Fruit fly (Drosophila melanogaster) whole organism, embryonic: Measurements from ENCODE around the gene Drice.

Source experiments
- BEAF-32 ChIP-seq: fragments of 200-800 bp; sonication (Bioruptor generic); optimal IDR thresholded peaks from 3 replicates; lab custom pipeline; 2017; ENCODE audit warnings: missing biosample characterization, missing genetic modification characterization, mild to moderate bottlenecking, moderate library complexity, missing genetic modification reagents
- Bgb ChIP-seq: fragments of 200-800 bp; sonication (Bioruptor generic); IDR thresholded peaks from 2 replicates; pipeline ENCODE4 v1.3.6; 2022; ENCODE audit warnings: missing biosample characterization, missing genetic modification characterization; ENCODE audit not compliant: partially characterized antibody
- CG11696 ChIP-seq: fragments of 200-800 bp; sonication (Bioruptor generic); IDR thresholded peaks from 2 replicates; pipeline ENCODE4 v1.3.6; 2022; ENCODE audit warnings: missing biosample characterization, missing genetic modification characterization
- CG17328 ChIP-seq: fragments of 200-800 bp; sonication (Bioruptor generic); IDR thresholded peaks from 2 replicates; pipeline ENCODE4 v1.3.6; 2022; ENCODE audit warnings: missing biosample characterization, missing genetic modification characterization
- Drgx ChIP-seq: fragments of 200-800 bp; sonication (Bioruptor generic); IDR thresholded peaks from 2 replicates; pipeline ENCODE4 v1.3.6; 2022; ENCODE audit warnings: missing biosample characterization, missing genetic modification characterization
- Ptx1 ChIP-seq: fragments of 200-800 bp; sonication (Bioruptor generic); IDR thresholded peaks from 2 replicates; pipeline ENCODE4 v1.3.6; 2022; ENCODE audit warnings: missing biosample characterization, missing genetic modification characterization
- Sin3A ChIP-seq: fragments of >200 bp; optimal IDR thresholded peaks from 2 replicates; lab custom pipeline; 2018
- ap ChIP-seq: fragments of 200-800 bp; sonication (Bioruptor generic); IDR thresholded peaks from 2 replicates; pipeline ENCODE4 v1.3.6; 2022; ENCODE audit warnings: missing biosample characterization, missing genetic modification characterization
- az2 ChIP-seq: fragments of 200-800 bp; sonication (Bioruptor generic); optimal IDR thresholded peaks from 3 replicates; lab custom pipeline; 2016; ENCODE audit warnings: missing biosample characterization, missing genetic modification characterization
- chif ChIP-seq, 2 experiments: fragments of 200-800 bp; sonication (Bioruptor generic); optimal IDR thresholded peaks; 3 replicates each; lab custom pipeline; 2016; ENCODE audit warnings: missing biosample characterization in 2 of 2, missing genetic modification characterization in 2 of 2
- dati ChIP-seq: fragments of 200-800 bp; sonication (Bioruptor generic); IDR thresholded peaks from 2 replicates; pipeline ENCODE4 v1.3.6; 2022; ENCODE audit warnings: missing biosample characterization, missing genetic modification characterization
- dmrt11E ChIP-seq: fragments of 200-800 bp; sonication (Bioruptor generic); optimal IDR thresholded peaks from 3 replicates; lab custom pipeline; 2018; ENCODE audit warnings: missing biosample characterization, mild to moderate bottlenecking, missing genetic modification characterization, moderate library complexity
- dysf ChIP-seq: fragments of 200-800 bp; sonication (Bioruptor generic); IDR thresholded peaks from 3 replicates; pipeline ENCODE4 v1.3.6; 2022; ENCODE audit warnings: missing biosample characterization, missing genetic modification characterization
- esg ChIP-seq: fragments of 200-800 bp; sonication (Bioruptor generic); conservative IDR thresholded peaks from 2 replicates; pipeline ENCODE4 v1.3.6; 2022; ENCODE audit warnings: missing biosample characterization, missing genetic modification characterization
- ind ChIP-seq: fragments of 200-800 bp; sonication (Bioruptor generic); optimal IDR thresholded peaks from 3 replicates; lab custom pipeline; 2016; ENCODE audit warnings: missing biosample characterization, missing genetic modification characterization
- pan ChIP-seq, 4 experiments: fragments of >200 bp in 3 of 4; fragments of 200-800 bp in 1 of 4; sonication (Bioruptor generic) in 1 of 4; optimal IDR thresholded peaks in 3 of 4; IDR thresholded peaks in 1 of 4; 2 replicates each; pipeline versions ENCODE4 v1.3.6 to Lab custom; 2017 to 2022; ENCODE audit warnings: missing biosample characterization in 2 of 4, missing genetic modification characterization in 2 of 4, mixed read lengths in 1 of 4
- pnt ChIP-seq: fragments of 200-800 bp; sonication (Bioruptor generic); optimal IDR thresholded peaks from 3 replicates; lab custom pipeline; 2016; ENCODE audit warnings: missing biosample characterization, missing genetic modification characterization
- prd ChIP-seq, 3 experiments: fragments of >200 bp in 2 of 3; fragments of 200-800 bp in 1 of 3; sonication (Bioruptor generic) in 1 of 3; optimal IDR thresholded peaks in 2 of 3; IDR thresholded peaks in 1 of 3; 2 replicates in 2 of 3; 3 replicates in 1 of 3; pipeline versions ENCODE4 v1.3.6 to Lab custom; 2017 to 2022; ENCODE audit warnings: missing biosample characterization in 1 of 3, missing genetic modification characterization in 1 of 3

Drice gene

DNA sequence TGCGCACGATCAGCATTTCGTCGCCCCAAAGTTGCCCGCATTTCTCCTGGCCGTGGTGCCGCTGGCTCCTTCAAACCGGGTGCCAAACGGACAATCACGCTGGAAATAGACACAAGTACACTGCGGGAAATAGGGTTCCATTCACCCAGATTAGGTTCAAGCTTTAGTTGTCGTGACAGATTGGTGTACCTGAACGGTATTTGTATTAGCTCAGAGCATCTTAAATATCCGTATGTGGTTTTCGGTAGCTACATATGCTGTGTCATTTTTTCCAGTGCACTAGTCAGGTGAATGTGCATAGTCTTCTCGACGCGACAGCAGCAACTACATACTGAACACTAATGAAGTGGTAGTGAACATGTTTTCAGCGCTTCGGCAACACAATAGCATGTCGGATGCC is 47.7 kb downstream of the Drice start (continued):
- TF ChIP-seq prd (optimal IDR thresholded peaks at IDR 0.05; lab: Kevin White, UChicago) (no peak), prd (GFP tag; IDR thresholded peaks at IDR 0.05; lab: Robert Waterston, UW) (peak; percentile 69; the same call in 2 of the 3 replicates), az2 (peak; percentile 4), CG17328 (GFP tag; lab: Robert Waterston, UW) (0 out of 2 replicates have a peak, but pooled peaks have one; percentile 21), chif (GFP tag; optimal IDR thresholded peaks at IDR 0.05; lab: Kevin White, UChicago) (peak in 1 of 2 experiments; percentile 28), dmrt11E (tag; lab: Kevin White, UChicago) (peak; percentile 24), pnt (GFP tag; lab: Kevin White, UChicago) (no peak), BEAF-32 (no peak), dati (GFP tag; lab: Robert Waterston, UW) (0 out of 2 replicates have a peak, but pooled peaks have one; percentile 18), ind (no peak), pan (optimal IDR thresholded peaks at IDR 0.05; lab: Kevin White, UChicago) (no peak), pan (GFP tag; optimal IDR thresholded peaks at IDR 0.05 in 1 of 2, IDR thresholded peaks at IDR 0.05 in 1 of 2) (peak in 1 of 2 experiments; percentile 49), Sin3A (no peak), Drgx (peak; percentile 88), Ptx1 (GFP tag; lab: Robert Waterston, UW) (peak; percentile 41), ap (GFP tag; lab: Robert Waterston, UW) (0 out of 2 replicates have a peak, but pooled peaks have one; percentile 5), esg (GFP tag; lab: Robert Waterston, UW) (0 out of 2 replicates have a peak, but pooled peaks have one; percentile 17), CG11696 (GFP tag; lab: Robert Waterston, UW) (no peak), Bgb (GFP tag; lab: Robert Waterston, UW) (no peak), dysf (GFP tag; lab: Robert Waterston, UW) (peak; percentile 38; the same call in 1 of the 3 replicates)
- TF ChIP-seq, all 482 proteins: peak for 31
